Worm (Caenorhabditis elegans) whole organism, L3 larva: ENCODE measurements around the gene wht-3.

Experiments used
- R02D3.7 ChIP-seq: fragments of 150-350 bp; optimal IDR thresholded peaks from 2 replicates; lab custom pipeline; 2014; ENCODE audit warnings: missing biosample characterization, missing genetic modification characterization
- ZK546.5 ChIP-seq: sonication (generic microtip); optimal IDR thresholded peaks from 2 replicates; lab custom pipeline; 2017; ENCODE audit warnings: missing biosample characterization, missing genetic modification characterization
- aly-2 ChIP-seq: fragments of 150-350 bp; optimal IDR thresholded peaks from 2 replicates; lab custom pipeline; 2014; ENCODE audit warnings: missing biosample characterization, missing genetic modification characterization
- ama-1 ChIP-seq: fragments of 150-350 bp; optimal IDR thresholded peaks from 2 replicates; lab custom pipeline; 2018
- ceh-28 ChIP-seq: fragments of 150-350 bp; optimal IDR thresholded peaks from 2 replicates; lab custom pipeline; 2014; ENCODE audit warnings: missing biosample characterization, missing genetic modification reagents, missing genetic modification characterization
- ceh-82 ChIP-seq: fragments of 150-350 bp; optimal IDR thresholded peaks from 2 replicates; lab custom pipeline; 2014; ENCODE audit warnings: missing biosample characterization, missing genetic modification characterization
- daf-12 ChIP-seq: fragments of 150-350 bp; optimal IDR thresholded peaks from 2 replicates; lab custom pipeline; 2014; ENCODE audit warnings: missing biosample characterization, missing genetic modification reagents, missing genetic modification characterization
- egl-27 ChIP-seq: sonication (generic microtip); optimal IDR thresholded peaks from 4 replicates; lab custom pipeline; 2017; ENCODE audit warnings: missing biosample characterization, missing genetic modification reagents, missing genetic modification characterization
- egl-5 ChIP-seq: fragments of 150-350 bp; optimal IDR thresholded peaks from 2 replicates; lab custom pipeline; 2017; ENCODE audit warnings: missing biosample characterization, missing genetic modification reagents, missing genetic modification characterization, inconsistent platforms
- elt-1 ChIP-seq: fragments of 150-350 bp; optimal IDR thresholded peaks from 2 replicates; lab custom pipeline; 2014; ENCODE audit warnings: missing biosample characterization, missing genetic modification characterization
- elt-2 ChIP-seq: sonication (generic microtip); optimal IDR thresholded peaks from 2 replicates; lab custom pipeline; 2016; ENCODE audit warnings: missing genetic modification reagents, mild to moderate bottlenecking, missing genetic modification characterization, missing compliant biosample characterization
- eor-1 ChIP-seq, 2 experiments: fragments of 150-350 bp; optimal IDR thresholded peaks; 2 replicates each; lab custom pipeline; 2014 to 2018; ENCODE audit warnings: missing biosample characterization in 2 of 2, missing genetic modification characterization in 2 of 2
- fkh-2 ChIP-seq: fragments of 150-350 bp; optimal IDR thresholded peaks from 2 replicates; lab custom pipeline; 2014; ENCODE audit warnings: missing biosample characterization, missing genetic modification reagents, missing genetic modification characterization
- hmg-11 ChIP-seq: sonication (generic microtip); optimal IDR thresholded peaks from 2 replicates; lab custom pipeline; 2016; ENCODE audit warnings: missing genetic modification characterization, missing compliant biosample characterization
- jun-1 ChIP-seq: fragments of 150-350 bp; optimal IDR thresholded peaks from 2 replicates; lab custom pipeline; 2014; ENCODE audit warnings: missing biosample characterization, missing genetic modification reagents, missing genetic modification characterization
- lin-15B ChIP-seq: fragments of 150-350 bp; optimal IDR thresholded peaks from 2 replicates; lab custom pipeline; 2014; ENCODE audit warnings: missing biosample characterization, missing genetic modification characterization
- lin-39 ChIP-seq: fragments of 150-350 bp; optimal IDR thresholded peaks from 2 replicates; lab custom pipeline; 2018; ENCODE audit warnings: missing biosample characterization, missing genetic modification reagents, missing genetic modification characterization
- lsy-12 ChIP-seq: sonication (generic microtip); optimal IDR thresholded peaks from 2 replicates; lab custom pipeline; 2016; ENCODE audit warnings: mild to moderate bottlenecking, missing genetic modification characterization, missing compliant biosample characterization
- mdl-1 ChIP-seq: fragments of 150-350 bp; optimal IDR thresholded peaks from 2 replicates; lab custom pipeline; 2014; ENCODE audit warnings: missing biosample characterization, missing genetic modification characterization
- nfya-1 ChIP-seq: sonication (generic microtip); optimal IDR thresholded peaks from 2 replicates; lab custom pipeline; 2017; ENCODE audit warnings: missing genetic modification characterization, mild to moderate bottlenecking, missing compliant biosample characterization, antibody characterized with exemption, moderate library complexity; ENCODE audit not compliant: insufficient read depth
- nhr-11 ChIP-seq: fragments of 150-350 bp; optimal IDR thresholded peaks from 2 replicates; lab custom pipeline; 2014; ENCODE audit warnings: missing biosample characterization, missing genetic modification characterization
- nhr-12 ChIP-seq: fragments of 150-350 bp; optimal IDR thresholded peaks from 2 replicates; lab custom pipeline; 2014; ENCODE audit warnings: missing biosample characterization, missing genetic modification characterization
- nhr-23 ChIP-seq: fragments of 150-350 bp; optimal IDR thresholded peaks from 2 replicates; lab custom pipeline; 2014; ENCODE audit warnings: missing biosample characterization, missing genetic modification reagents, missing genetic modification characterization
- nhr-237 ChIP-seq: fragments of 150-350 bp; optimal IDR thresholded peaks from 2 replicates; lab custom pipeline; 2014; ENCODE audit warnings: missing biosample characterization, missing genetic modification characterization
- nhr-25 ChIP-seq: sonication (generic microtip); optimal IDR thresholded peaks from 2 replicates; lab custom pipeline; 2017; ENCODE audit warnings: missing biosample characterization, missing genetic modification characterization
- nhr-28 ChIP-seq: fragments of 150-350 bp; optimal IDR thresholded peaks from 2 replicates; lab custom pipeline; 2014; ENCODE audit warnings: missing biosample characterization, missing genetic modification characterization
- nhr-43 ChIP-seq: sonication (generic microtip); optimal IDR thresholded peaks from 2 replicates; lab custom pipeline; 2016; ENCODE audit warnings: mild to moderate bottlenecking, missing genetic modification characterization, missing compliant biosample characterization; ENCODE audit not compliant: poor library complexity, severe bottlenecking
- nhr-67 ChIP-seq: fragments of 150-350 bp; optimal IDR thresholded peaks from 2 replicates; lab custom pipeline; 2014; ENCODE audit warnings: missing biosample characterization, missing genetic modification characterization
- nhr-76 ChIP-seq: fragments of 150-350 bp; sonication (generic microtip); optimal IDR thresholded peaks from 5 replicates; lab custom pipeline; 2014; ENCODE audit warnings: missing biosample characterization, missing genetic modification characterization
- nhr-77 ChIP-seq: fragments of 150-350 bp; optimal IDR thresholded peaks from 2 replicates; lab custom pipeline; 2014; ENCODE audit warnings: missing biosample characterization, missing genetic modification characterization
- pha-4 ChIP-seq: fragments of 150-350 bp; optimal IDR thresholded peaks from 2 replicates; lab custom pipeline; 2014; ENCODE audit warnings: missing biosample characterization, missing genetic modification reagents, missing genetic modification characterization
- pqm-1 ChIP-seq: fragments of 150-350 bp; optimal IDR thresholded peaks from 2 replicates; lab custom pipeline; 2017; ENCODE audit warnings: missing biosample characterization, missing genetic modification characterization, inconsistent platforms
- sea-2 ChIP-seq: fragments of 150-350 bp; sonication (generic microtip); optimal IDR thresholded peaks from 4 replicates; lab custom pipeline; 2014; ENCODE audit warnings: missing biosample characterization, missing genetic modification reagents, missing genetic modification characterization
- skn-1 ChIP-seq: fragments of 150-350 bp; optimal IDR thresholded peaks from 2 replicates; lab custom pipeline; 2014; ENCODE audit warnings: missing biosample characterization, missing genetic modification characterization
- snpc-4 ChIP-seq: fragments of 150-350 bp; optimal IDR thresholded peaks from 2 replicates; lab custom pipeline; 2014; ENCODE audit warnings: missing biosample characterization, missing genetic modification characterization
- unc-62 ChIP-seq: fragments of 150-350 bp; sonication (generic microtip); optimal IDR thresholded peaks from 4 replicates; lab custom pipeline; 2014; ENCODE audit warnings: missing biosample characterization, missing genetic modification reagents, missing genetic modification characterization
- zag-1 ChIP-seq: fragments of 150-350 bp; optimal IDR thresholded peaks from 2 replicates; lab custom pipeline; 2014; ENCODE audit warnings: missing biosample characterization, missing genetic modification characterization
- ztf-4 ChIP-seq: fragments of 150-350 bp; optimal IDR thresholded peaks from 2 replicates; lab custom pipeline; 2014; ENCODE audit warnings: missing biosample characterization, missing genetic modification characterization

Gene wht-3

ce11 chrIII:4166745-4167144 lies 15.3 kb upstream of the wht-3 start, which contains the start of gene rnf-5:
Gene rnf-5, minus strand, starts transcription at chrIII:4166845.
- TF ChIP-seq jun-1 (tag; lab: Kevin White, UChicago) (no peak), lsy-12 (tag; lab: Kevin White, UChicago) (no peak), ztf-4 (tag; lab: Kevin White, UChicago) (no peak), R02D3.7 (tag; lab: Kevin White, UChicago) (no peak), egl-5 (tag; lab: Kevin White, UChicago) (no peak), elt-2 (tag; lab: Kevin White, UChicago) (no peak), nhr-77 (tag; lab: Kevin White, UChicago) (no peak), sea-2 (GFP tag; lab: Kevin White, UChicago) (no peak), nhr-237 (tag; lab: Kevin White, UChicago) (no peak), nhr-25 (no peak), lin-15B (no peak), eor-1 (tag; optimal IDR thresholded peaks at IDR 0.05; lab: Kevin White, UChicago) (no peak), nfya-1 (tag; lab: Kevin White, UChicago) (no peak), snpc-4 (tag; lab: Kevin White, UChicago) (no peak), nhr-43 (tag; lab: Kevin White, UChicago) (no peak), hmg-11 (tag; lab: Kevin White, UChicago) (no peak), pqm-1 (tag; lab: Kevin White, UChicago) (no peak)

ce11 chrIII:4164071-4164470 lies 12.7 kb upstream of the wht-3 start, which contains the start of gene C16C10.8:
Gene C16C10.8, minus strand, starts transcription at chrIII:4164171.
- TF ChIP-seq ZK546.5 (tag; lab: Kevin White, UChicago): no peak

- TF ChIP-seq lin-15B (no peak), nhr-76 (tag; lab: Kevin White, UChicago) (no peak), ama-1 (lab: Kevin White, UChicago) (no peak)
These were observed 9.5 kb upstream of the wht-3 start, which contains the start of gene C01G12.16 for ce11 chrIII:4160937-4161336. Gene C01G12.16, plus strand, starts transcription at chrIII:4161237.

ce11 chrIII:4157298-4157697 lies 5.9 kb upstream of the wht-3 start, which contains the start of gene C16C10.9:
Gene C16C10.9, minus strand, starts transcription at chrIII:4157398.
- TF ChIP-seq jun-1 (tag; lab: Kevin White, UChicago) (no peak), sea-2 (GFP tag; lab: Kevin White, UChicago) (no peak), nfya-1 (tag; lab: Kevin White, UChicago) (no peak), aly-2 (no peak), egl-27 (tag; lab: Kevin White, UChicago) (no peak), ama-1 (lab: Kevin White, UChicago) (no peak), mdl-1 (tag; lab: Kevin White, UChicago) (no peak), skn-1 (tag; lab: Kevin White, UChicago) (no peak), hmg-11 (tag; lab: Kevin White, UChicago) (no peak), nhr-67 (tag; lab: Kevin White, UChicago) (no peak), ztf-4 (tag; lab: Kevin White, UChicago) (no peak), pha-4 (no peak), fkh-2 (tag; lab: Kevin White, UChicago) (no peak), nhr-12 (tag; lab: Kevin White, UChicago) (no peak), ceh-28 (no peak), lin-39 (tag; lab: Kevin White, UChicago) (no peak), lsy-12 (tag; lab: Kevin White, UChicago) (no peak), snpc-4 (tag; lab: Kevin White, UChicago) (no peak)

- no peak for TF ChIP-seq nhr-23 (tag; lab: Kevin White, UChicago)
- TF ChIP-seq mdl-1 (tag; lab: Kevin White, UChicago): no peak
- TF ChIP-seq elt-1 (tag; lab: Kevin White, UChicago): no peak
- TF ChIP-seq nhr-11 (tag; lab: Kevin White, UChicago): no peak
- no peak for TF ChIP-seq sea-2 (GFP tag; lab: Kevin White, UChicago)
- TF ChIP-seq ceh-82: no peak
- TF ChIP-seq nhr-77 (tag; lab: Kevin White, UChicago): no peak
- TF ChIP-seq unc-62 (GFP tag; lab: Kevin White, UChicago): no peak
- TF ChIP-seq fkh-2 (tag; lab: Kevin White, UChicago): no peak
- TF ChIP-seq egl-5 (tag; lab: Kevin White, UChicago): no peak
- TF ChIP-seq nhr-43 (tag; lab: Kevin White, UChicago): no peak
- no peak for TF ChIP-seq nhr-28
- no peak for TF ChIP-seq pha-4
- TF ChIP-seq hmg-11 (tag; lab: Kevin White, UChicago): no peak
- TF ChIP-seq zag-1: no peak
- no peak for TF ChIP-seq eor-1 (tag; optimal IDR thresholded peaks at IDR 0.05; lab: Kevin White, UChicago)
- TF ChIP-seq daf-12: no peak
- TF ChIP-seq ZK546.5 (tag; lab: Kevin White, UChicago): no peak
- no peak for TF ChIP-seq ztf-4 (tag; lab: Kevin White, UChicago)
- no peak for TF ChIP-seq lin-15B
These were observed 1.9 kb upstream of the wht-3 start, which contains the start of gene glod-4 for ce11 chrIII:4153299-4153698. Gene glod-4, plus strand, starts transcription at chrIII:4153599.
